Worm (Caenorhabditis elegans) whole organism, late embryonic: Measurements from ENCODE around the gene fbxb-107.

ENCODE experiments used
- C08G9.2 ChIP-seq: sonication (generic microtip); optimal IDR thresholded peaks from 2 replicates; lab custom pipeline; 2016; ENCODE audit warnings: mild to moderate bottlenecking, missing genetic modification characterization, moderate library complexity, missing compliant biosample characterization
- Y22D7AL.16 ChIP-seq: sonication (generic microtip); optimal IDR thresholded peaks from 2 replicates; lab custom pipeline; 2016; ENCODE audit warnings: missing genetic modification characterization, missing compliant biosample characterization
- ceh-19 ChIP-seq: fragments of 200-800 bp; sonication (Bioruptor generic); optimal IDR thresholded peaks from 2 replicates; lab custom pipeline; 2018; ENCODE audit warnings: mild to moderate bottlenecking, missing genetic modification characterization, missing compliant biosample characterization
- ceh-2 ChIP-seq: sonication (generic microtip); optimal IDR thresholded peaks from 2 replicates; lab custom pipeline; 2016; ENCODE audit warnings: missing genotype, missing genetic modification characterization, missing compliant biosample characterization
- ceh-48 ChIP-seq: sonication (generic microtip); optimal IDR thresholded peaks from 2 replicates; lab custom pipeline; 2016; ENCODE audit warnings: missing genetic modification characterization, inconsistent platforms, missing compliant biosample characterization
- ceh-6 ChIP-seq: fragments of 200-800 bp; sonication (Bioruptor generic); optimal IDR thresholded peaks from 2 replicates; lab custom pipeline; 2018; ENCODE audit warnings: mild to moderate bottlenecking, missing genetic modification characterization, missing compliant biosample characterization
- che-1 ChIP-seq: sonication (generic microtip); optimal IDR thresholded peaks from 2 replicates; lab custom pipeline; 2016; ENCODE audit warnings: mild to moderate bottlenecking, missing genetic modification characterization, missing compliant biosample characterization
- dmd-4 ChIP-seq: sonication (generic microtip); optimal IDR thresholded peaks from 2 replicates; lab custom pipeline; 2016; ENCODE audit warnings: borderline replicate concordance, missing genetic modification characterization, missing compliant biosample characterization
- ets-4 ChIP-seq: sonication (generic microtip); optimal IDR thresholded peaks from 2 replicates; lab custom pipeline; 2016; ENCODE audit warnings: missing genetic modification characterization, missing compliant biosample characterization
- fkh-10 ChIP-seq: fragments of 150-350 bp; optimal IDR thresholded peaks from 2 replicates; lab custom pipeline; 2014; ENCODE audit warnings: missing biosample characterization, missing genetic modification reagents, missing genetic modification characterization
- gmeb-2 ChIP-seq: sonication (generic microtip); optimal IDR thresholded peaks from 2 replicates; lab custom pipeline; 2016; ENCODE audit warnings: missing genetic modification characterization, inconsistent platforms, missing compliant biosample characterization
- hlh-13 ChIP-seq: fragments of 200-800 bp; sonication (Bioruptor generic); optimal IDR thresholded peaks from 2 replicates; lab custom pipeline; 2018; ENCODE audit warnings: mild to moderate bottlenecking, missing genetic modification characterization, missing compliant biosample characterization
- hlh-30 ChIP-seq: sonication (generic microtip); optimal IDR thresholded peaks from 2 replicates; lab custom pipeline; 2017; ENCODE audit warnings: antibody characterized with exemption, missing genetic modification characterization, missing compliant biosample characterization; ENCODE audit not compliant: insufficient read depth
- hlh-6 ChIP-seq: sonication (generic microtip); optimal IDR thresholded peaks from 2 replicates; lab custom pipeline; 2016; ENCODE audit warnings: missing genotype, missing genetic modification characterization, missing compliant biosample characterization
- madf-2 ChIP-seq: sonication (generic microtip); optimal IDR thresholded peaks from 2 replicates; lab custom pipeline; 2017; ENCODE audit warnings: missing genetic modification characterization, missing compliant biosample characterization
- nhr-11 ChIP-seq: fragments of 150-350 bp; optimal IDR thresholded peaks from 2 replicates; lab custom pipeline; 2014; ENCODE audit warnings: missing biosample characterization, missing genetic modification characterization
- npax-4 ChIP-seq: sonication (generic microtip); optimal IDR thresholded peaks from 2 replicates; lab custom pipeline; 2016; ENCODE audit warnings: missing genetic modification characterization, missing compliant biosample characterization
- pax-1 ChIP-seq: fragments of 150-350 bp; optimal IDR thresholded peaks from 2 replicates; lab custom pipeline; 2014; ENCODE audit warnings: missing biosample characterization, missing genetic modification characterization
- pha-2 ChIP-seq: sonication (generic microtip); optimal IDR thresholded peaks from 2 replicates; lab custom pipeline; 2017; ENCODE audit warnings: mild to moderate bottlenecking, missing genetic modification characterization, missing compliant biosample characterization
- pqm-1 ChIP-seq: sonication (generic microtip); optimal IDR thresholded peaks from 2 replicates; lab custom pipeline; 2016; ENCODE audit warnings: missing genetic modification characterization, missing compliant biosample characterization
- ref-2 ChIP-seq: sonication (generic microtip); optimal IDR thresholded peaks from 2 replicates; lab custom pipeline; 2016; ENCODE audit warnings: missing genetic modification characterization, missing compliant biosample characterization
- sdc-2 ChIP-seq: sonication (generic microtip); optimal IDR thresholded peaks from 2 replicates; lab custom pipeline; 2016; ENCODE audit warnings: missing genotype, missing genetic modification characterization, missing compliant biosample characterization
- sox-4 ChIP-seq: sonication (generic microtip); optimal IDR thresholded peaks from 2 replicates; lab custom pipeline; 2017; ENCODE audit warnings: mild to moderate bottlenecking, missing genetic modification characterization, inconsistent platforms, missing compliant biosample characterization
- syd-9 ChIP-seq: sonication (generic microtip); optimal IDR thresholded peaks from 2 replicates; lab custom pipeline; 2016; ENCODE audit warnings: mild to moderate bottlenecking, missing genetic modification characterization, moderate library complexity, missing compliant biosample characterization
- tbx-2 ChIP-seq: sonication (generic microtip); optimal IDR thresholded peaks from 2 replicates; lab custom pipeline; 2016; ENCODE audit warnings: missing genetic modification characterization, missing compliant biosample characterization
- unc-42 ChIP-seq: sonication (generic microtip); optimal IDR thresholded peaks from 2 replicates; lab custom pipeline; 2016; ENCODE audit warnings: missing genotype, missing genetic modification characterization, missing compliant biosample characterization
- unc-55 ChIP-seq: sonication (generic microtip); optimal IDR thresholded peaks from 2 replicates; lab custom pipeline; 2017; ENCODE audit warnings: missing biosample characterization, missing genetic modification reagents, missing genetic modification characterization
- zip-5 ChIP-seq: sonication (generic microtip); optimal IDR thresholded peaks from 2 replicates; lab custom pipeline; 2016; ENCODE audit warnings: missing genetic modification characterization, missing compliant biosample characterization

The fbxb-107 gene

DNA sequence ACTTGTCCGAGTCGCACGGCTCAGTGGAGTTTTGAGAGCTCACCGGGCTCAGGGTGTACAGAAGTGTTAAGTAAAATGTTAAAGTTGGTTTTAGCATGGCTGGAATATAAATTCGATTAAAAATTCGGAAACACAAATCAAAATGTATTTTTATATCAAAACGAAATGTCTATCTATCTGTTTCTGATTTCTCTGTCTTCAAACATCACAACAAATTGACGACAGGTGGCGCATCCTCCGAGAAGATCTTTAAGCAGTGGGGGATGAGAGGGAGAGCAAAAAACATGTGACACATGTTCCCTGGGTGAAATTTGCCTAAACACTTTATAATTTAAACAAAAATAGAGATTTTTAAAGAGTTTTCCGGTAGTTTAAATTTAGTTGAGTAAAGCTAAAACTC, 10.4 kb downstream of the fbxb-107 start, which contains the start of gene F08D12.7:
Gene F08D12.7 (minus strand): TSS at position 101 of the 400 bp plus-strand sequence.
- no peak for TF ChIP-seq ceh-6 (GFP tag; lab: Kevin White, UChicago)
- no peak for TF ChIP-seq hlh-13 (GFP tag; lab: Kevin White, UChicago)
- TF ChIP-seq pax-1 (tag; lab: Kevin White, UChicago): no peak
- no peak for TF ChIP-seq dmd-4 (tag; lab: Kevin White, UChicago)

DNA sequence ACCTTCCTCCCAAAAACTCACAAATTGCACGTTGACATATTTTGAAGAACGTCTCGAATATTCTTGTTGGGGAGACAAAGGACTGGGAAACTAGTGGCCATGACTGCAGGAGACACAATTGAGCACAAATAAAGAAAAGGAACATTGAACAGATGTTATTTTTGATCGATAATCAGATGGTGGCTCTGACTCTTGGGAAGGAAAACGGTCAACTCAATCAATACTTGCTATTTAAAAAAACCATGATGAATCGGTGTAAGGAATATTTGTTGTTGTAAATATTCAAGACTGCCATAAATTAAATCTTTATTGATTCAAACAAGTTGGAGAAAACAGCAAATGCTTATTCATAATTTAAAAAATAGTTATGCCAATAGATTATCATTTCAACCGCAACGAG, 12.2 kb downstream of the fbxb-107 start, which contains the start of gene fbxb-105:
Gene fbxb-105 (minus strand): TSS at position 101 of the 400 bp plus-strand sequence.
- TF ChIP-seq pqm-1 (tag; lab: Kevin White, UChicago): no peak

- TF ChIP-seq hlh-30 (tag; lab: Kevin White, UChicago) (no peak), che-1 (tag; lab: Kevin White, UChicago) (no peak), sox-4 (tag; lab: Kevin White, UChicago) (no peak)
Observed at ce11 chrII:2772166-2772565, 13.6 kb downstream of the fbxb-107 start, which contains the start of gene sdz-10. TSS of gene sdz-10 (minus strand) at chrII:2772266.

DNA sequence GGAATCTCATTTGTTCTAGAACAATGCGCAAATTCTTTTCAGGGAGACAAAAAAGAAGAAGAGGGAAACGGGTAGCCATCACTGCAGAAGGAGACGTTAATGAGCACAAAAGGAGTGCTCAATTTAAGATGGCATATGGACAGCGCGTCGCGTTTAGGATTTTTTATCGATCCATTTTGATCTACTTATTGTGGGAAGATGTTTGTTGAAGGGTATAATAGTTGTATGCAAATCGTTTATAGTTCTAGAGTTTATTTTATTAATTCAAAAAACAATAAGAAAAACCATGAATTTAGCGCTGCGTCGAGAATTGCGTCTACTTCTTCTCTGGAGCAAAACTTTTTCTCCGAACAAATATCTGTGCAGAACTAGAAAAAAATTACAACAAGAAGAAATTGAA, 15.0 kb downstream of the fbxb-107 start, which contains the start of gene sdz-9:
Gene sdz-9 (minus strand): TSS at position 101 of the 400 bp plus-strand sequence.
- no peak for TF ChIP-seq C08G9.2 (tag; lab: Kevin White, UChicago)
- TF ChIP-seq unc-55: no peak

DNA sequence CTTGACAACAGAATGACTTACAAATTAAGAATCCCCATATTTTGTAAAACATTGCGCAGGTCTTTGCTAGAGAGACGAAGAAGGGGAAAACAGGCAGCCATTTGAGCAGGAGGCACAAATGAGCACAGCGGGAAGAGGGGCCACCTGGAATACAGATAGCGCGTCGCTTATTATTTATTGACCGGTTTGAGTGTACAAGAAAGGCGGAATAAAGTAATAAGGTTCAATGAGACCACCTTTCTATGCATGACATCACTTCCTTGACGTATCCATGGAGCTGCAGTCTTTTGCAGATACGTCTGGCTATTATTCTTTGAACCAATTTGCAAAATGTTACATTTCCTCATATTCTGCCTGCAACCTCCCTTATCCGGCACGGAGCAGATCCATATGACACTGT, 16.3 kb downstream of the fbxb-107 start, which contains the start of gene fbxb-111:
Gene fbxb-111 (minus strand): TSS at position 101 of the 400 bp plus-strand sequence.
- no peak for TF ChIP-seq unc-55
- TF ChIP-seq ref-2: peak; percentile 20

- TF ChIP-seq hlh-30 (tag; lab: Kevin White, UChicago) (no peak), ceh-2 (tag; lab: Kevin White, UChicago) (no peak), C08G9.2 (tag; lab: Kevin White, UChicago) (no peak), ceh-6 (GFP tag; lab: Kevin White, UChicago) (no peak), pha-2 (no peak), che-1 (tag; lab: Kevin White, UChicago) (no peak), ceh-19 (GFP tag; lab: Kevin White, UChicago) (no peak), ceh-48 (no peak), syd-9 (tag; lab: Kevin White, UChicago) (no peak)
Observed at ce11 chrII:2777846-2778245, 19.3 kb downstream of the fbxb-107 start, which contains the start of gene F08D12.4. TSS of gene F08D12.4 (plus strand) at chrII:2778146.

- TF ChIP-seq ceh-2 (tag; lab: Kevin White, UChicago) (no peak), unc-42 (tag; lab: Kevin White, UChicago) (no peak)
Observed at ce11 chrII:2779253-2779652, 20.7 kb downstream of the fbxb-107 start, which contains the start of gene F08D12.3. TSS of gene F08D12.3 (plus strand) at chrII:2779553.

DNA sequence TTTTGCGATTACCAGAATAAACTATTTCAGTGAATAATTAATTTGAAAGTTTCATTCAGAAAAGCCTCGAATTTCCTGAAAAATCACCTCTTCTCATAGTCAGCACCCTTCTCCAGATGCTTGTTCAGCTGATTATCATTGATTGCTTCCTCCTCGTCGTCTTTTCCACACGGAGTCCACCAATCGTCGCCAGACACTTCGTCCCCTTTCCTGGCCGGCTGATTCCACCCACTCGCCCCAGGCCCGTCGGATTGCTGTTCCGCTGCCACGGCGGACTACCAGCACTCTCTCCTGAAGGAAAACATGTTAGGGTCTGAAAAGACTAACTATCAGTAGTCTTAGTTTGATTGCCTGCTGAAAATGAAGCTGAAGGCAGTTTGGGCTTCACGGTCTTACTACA, 22.2 kb downstream of the fbxb-107 start:
- no peak for TF ChIP-seq gmeb-2
- no peak for TF ChIP-seq npax-4
- no peak for TF ChIP-seq madf-2 (tag; lab: Kevin White, UChicago)
- no peak for TF ChIP-seq tbx-2 (tag; lab: Kevin White, UChicago)
- TF ChIP-seq nhr-11 (tag; lab: Kevin White, UChicago): no peak

DNA sequence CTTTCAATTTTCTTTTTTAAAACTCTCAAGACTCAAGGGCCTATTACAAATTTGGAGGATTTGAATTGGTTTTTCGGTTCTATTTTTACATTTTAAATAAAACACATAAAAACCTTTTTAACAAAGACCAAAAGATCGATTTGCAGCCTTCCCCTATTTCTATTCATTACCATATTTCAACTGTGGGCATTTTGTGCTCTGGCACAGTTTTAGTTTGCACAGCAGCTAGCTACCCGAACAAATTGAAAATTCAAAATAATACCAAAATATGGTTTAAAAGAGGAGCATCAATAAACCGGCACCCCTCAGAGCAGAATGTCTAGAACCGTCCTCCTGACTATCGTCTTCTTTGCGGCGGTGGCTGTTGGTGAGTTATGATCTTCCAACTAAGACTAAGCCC, 22.8 kb downstream of the fbxb-107 start, which contains the start of gene F08D12.2:
Gene F08D12.2 (plus strand): TSS at position 301 of the 400 bp plus-strand sequence.
- TF ChIP-seq hlh-6 (tag; lab: Kevin White, UChicago) (no peak), sdc-2 (no peak), zip-5 (tag; lab: Kevin White, UChicago) (no peak), ref-2 (no peak), tbx-2 (tag; lab: Kevin White, UChicago) (no peak), Y22D7AL.16 (tag; lab: Kevin White, UChicago) (no peak), fkh-10 (no peak), ets-4 (no peak)
